Fruit fly (Drosophila melanogaster) whole organism, embryonic: ENCODE measurements around the gene Fer3.

Experiments
- CG15514 ChIP-seq: fragments of 200-800 bp; sonication (Bioruptor generic); optimal IDR thresholded peaks from 3 replicates; lab custom pipeline; 2017; ENCODE audit warnings: missing biosample characterization, missing genetic modification characterization, mild to moderate bottlenecking, moderate library complexity, missing genetic modification reagents
- CG15601 ChIP-seq: fragments of 200-800 bp; sonication (Bioruptor generic); optimal IDR thresholded peaks from 3 replicates; lab custom pipeline; 2019; ENCODE audit warnings: missing biosample characterization, mild to moderate bottlenecking, missing genetic modification characterization, moderate library complexity
- CG17385 ChIP-seq: fragments of 200-800 bp; sonication (Bioruptor generic); optimal IDR thresholded peaks from 3 replicates; lab custom pipeline; 2018; ENCODE audit warnings: missing biosample characterization, mild to moderate bottlenecking, missing genetic modification characterization
- CG31441 ChIP-seq: fragments of 200-800 bp; sonication (Bioruptor generic); IDR thresholded peaks from 2 replicates; pipeline ENCODE4 v1.3.6; 2022; ENCODE audit warnings: missing biosample characterization, missing genetic modification characterization
- CG3281 ChIP-seq: fragments of 200-800 bp; sonication (Bioruptor generic); optimal IDR thresholded peaks from 3 replicates; lab custom pipeline; 2017; ENCODE audit warnings: missing biosample characterization, mild to moderate bottlenecking, missing genetic modification characterization
- CG33557 ChIP-seq: fragments of 200-800 bp; sonication (Bioruptor generic); optimal IDR thresholded peaks from 2 replicates; lab custom pipeline; 2019; ENCODE audit warnings: missing biosample characterization, mild to moderate bottlenecking, missing genetic modification characterization, moderate library complexity
- CG4404 ChIP-seq: fragments of 200-800 bp; sonication (Bioruptor generic); IDR thresholded peaks from 2 replicates; pipeline ENCODE4 v1.3.6; 2022; ENCODE audit warnings: missing biosample characterization, missing genetic modification characterization
- CG6254 ChIP-seq: fragments of 200-800 bp; sonication (Bioruptor generic); optimal IDR thresholded peaks from 3 replicates; lab custom pipeline; 2017; ENCODE audit warnings: mild to moderate bottlenecking, missing biosample characterization, missing genetic modification reagents, missing genetic modification characterization
- CG6683 ChIP-seq: fragments of 200-800 bp; sonication (Bioruptor generic); optimal IDR thresholded peaks from 2 replicates; lab custom pipeline; 2017; ENCODE audit warnings: missing biosample characterization, mild to moderate bottlenecking, missing genetic modification characterization, missing genetic modification reagents
- CG6813 ChIP-seq: fragments of 200-800 bp; sonication (Bioruptor generic); optimal IDR thresholded peaks from 2 replicates; lab custom pipeline; 2017; ENCODE audit warnings: missing biosample characterization, missing genetic modification characterization, mild to moderate bottlenecking, moderate library complexity, missing genetic modification reagents
- CG7745 ChIP-seq: fragments of 200-800 bp; sonication (Bioruptor generic); optimal IDR thresholded peaks from 2 replicates; lab custom pipeline; 2018; ENCODE audit warnings: missing biosample characterization, mild to moderate bottlenecking, missing genetic modification characterization, moderate library complexity
- CHES-1-like ChIP-seq: fragments of 200-800 bp; sonication (Bioruptor generic); optimal IDR thresholded peaks from 2 replicates; lab custom pipeline; 2016; ENCODE audit warnings: missing biosample characterization, missing genetic modification characterization
- D19A ChIP-seq: fragments of 200-800 bp; optimal IDR thresholded peaks from 3 replicates; lab custom pipeline; 2019; ENCODE audit warnings: missing biosample characterization, mild to moderate bottlenecking, missing genetic modification characterization, moderate library complexity
- Dad ChIP-seq: fragments of 200-800 bp; sonication (Bioruptor generic); optimal IDR thresholded peaks from 3 replicates; lab custom pipeline; 2016; ENCODE audit warnings: missing biosample characterization, missing genetic modification characterization
- Dek ChIP-seq: fragments of 200-800 bp; sonication (Bioruptor generic); optimal IDR thresholded peaks from 3 replicates; lab custom pipeline; 2019; ENCODE audit warnings: missing biosample characterization, mild to moderate bottlenecking, missing genetic modification characterization, moderate library complexity
- Eip74EF ChIP-seq, 2 experiments: fragments of 200-800 bp in 1 of 2; fragments of >200 bp in 1 of 2; sonication (Bioruptor generic) in 1 of 2; optimal IDR thresholded peaks; 2 replicates each; lab custom pipeline; 2017 to 2019; ENCODE audit warnings: missing biosample characterization in 2 of 2, missing genetic modification characterization in 2 of 2, mild to moderate bottlenecking in 1 of 2, moderate library complexity in 1 of 2
- GATAe ChIP-seq: fragments of 200-800 bp; sonication (Bioruptor generic); conservative IDR thresholded peaks from 2 replicates; pipeline ENCODE4 v1.3.6; 2022; ENCODE audit warnings: missing biosample characterization, missing genetic modification characterization
- HHEX ChIP-seq: fragments of 200-800 bp; sonication (Bioruptor generic); optimal IDR thresholded peaks from 3 replicates; lab custom pipeline; 2017; ENCODE audit warnings: missing biosample characterization, mild to moderate bottlenecking, missing genetic modification characterization, missing genetic modification reagents
- Lpt ChIP-seq: fragments of >200 bp; optimal IDR thresholded peaks from 2 replicates; lab custom pipeline; 2018; ENCODE audit warnings: missing biosample characterization, missing genetic modification characterization
- MTF-1 ChIP-seq: fragments of 200-800 bp; sonication (Bioruptor generic); optimal IDR thresholded peaks from 2 replicates; lab custom pipeline; 2018; ENCODE audit warnings: missing biosample characterization, mild to moderate bottlenecking, missing genetic modification characterization, borderline replicate concordance
- Med ChIP-seq: fragments of 200-800 bp; sonication (Bioruptor generic); peaks from one replicate; lab custom pipeline; 2016; ENCODE audit warnings: missing biosample characterization, missing genetic modification characterization, mild to moderate bottlenecking, inconsistent platforms, moderate library complexity
- NfI ChIP-seq: fragments of 200-800 bp; sonication (Bioruptor generic); optimal IDR thresholded peaks from 3 replicates; lab custom pipeline; 2018; ENCODE audit warnings: missing biosample characterization, mild to moderate bottlenecking, missing genetic modification characterization, moderate library complexity
- Oaz ChIP-seq: fragments of 200-800 bp; sonication (Bioruptor generic); IDR thresholded peaks from 2 replicates; pipeline ENCODE4 v1.3.6; 2022; ENCODE audit warnings: missing biosample characterization, missing genetic modification characterization
- Oli ChIP-seq: fragments of 200-800 bp; sonication (Bioruptor generic); optimal IDR thresholded peaks from 2 replicates; lab custom pipeline; 2018; ENCODE audit warnings: missing biosample characterization, mild to moderate bottlenecking, missing genetic modification characterization, moderate library complexity
- Ptx1 ChIP-seq: fragments of 200-800 bp; sonication (Bioruptor generic); IDR thresholded peaks from 2 replicates; pipeline ENCODE4 v1.3.6; 2022; ENCODE audit warnings: missing biosample characterization, missing genetic modification characterization
- Vsx1 ChIP-seq: fragments of 200-800 bp; sonication (Bioruptor generic); optimal IDR thresholded peaks from 2 replicates; lab custom pipeline; 2017; ENCODE audit warnings: missing biosample characterization, mild to moderate bottlenecking, missing genetic modification characterization, missing genetic modification reagents
- Xbp1 ChIP-seq: fragments of 200-800 bp; sonication (Bioruptor generic); optimal IDR thresholded peaks from 3 replicates; lab custom pipeline; 2016; ENCODE audit warnings: missing biosample characterization, mild to moderate bottlenecking, missing genetic modification characterization
- caup ChIP-seq: fragments of 200-800 bp; sonication (Bioruptor generic); optimal IDR thresholded peaks from 3 replicates; lab custom pipeline; 2017; ENCODE audit warnings: missing biosample characterization, mild to moderate bottlenecking, missing genetic modification characterization, moderate library complexity; ENCODE audit not compliant: severe bottlenecking
- chif ChIP-seq, 2 experiments: fragments of 200-800 bp; sonication (Bioruptor generic); optimal IDR thresholded peaks; 3 replicates each; lab custom pipeline; 2016; ENCODE audit warnings: missing biosample characterization in 2 of 2, missing genetic modification characterization in 2 of 2
- chinmo ChIP-seq: fragments of 200-800 bp; sonication (Bioruptor generic); IDR thresholded peaks from 4 replicates; pipeline ENCODE4 v1.3.6; 2022; ENCODE audit warnings: missing biosample characterization, missing genetic modification characterization; ENCODE audit not compliant: partially characterized antibody
- dm ChIP-seq: fragments of 200-800 bp; sonication (Bioruptor generic); optimal IDR thresholded peaks from 3 replicates; lab custom pipeline; 2016; ENCODE audit warnings: missing biosample characterization, missing genetic modification characterization
- dmrt11E ChIP-seq: fragments of 200-800 bp; sonication (Bioruptor generic); optimal IDR thresholded peaks from 3 replicates; lab custom pipeline; 2018; ENCODE audit warnings: missing biosample characterization, mild to moderate bottlenecking, missing genetic modification characterization, moderate library complexity
- dysf ChIP-seq: fragments of 200-800 bp; sonication (Bioruptor generic); IDR thresholded peaks from 3 replicates; pipeline ENCODE4 v1.3.6; 2022; ENCODE audit warnings: missing biosample characterization, missing genetic modification characterization
- en ChIP-seq: fragments of 200-800 bp; sonication (Bioruptor generic); optimal IDR thresholded peaks from 2 replicates; lab custom pipeline; 2016; ENCODE audit warnings: missing biosample characterization, missing genetic modification characterization
- esg ChIP-seq: fragments of 200-800 bp; sonication (Bioruptor generic); conservative IDR thresholded peaks from 2 replicates; pipeline ENCODE4 v1.3.6; 2022; ENCODE audit warnings: missing biosample characterization, missing genetic modification characterization
- ewg ChIP-seq: fragments of 200-800 bp; sonication (Bioruptor generic); optimal IDR thresholded peaks from 3 replicates; lab custom pipeline; 2017; ENCODE audit warnings: mild to moderate bottlenecking, missing biosample characterization, missing genetic modification reagents, missing genetic modification characterization
- exex ChIP-seq: fragments of 200-800 bp; sonication (Bioruptor generic); optimal IDR thresholded peaks from 4 replicates; lab custom pipeline; 2018; ENCODE audit warnings: missing biosample characterization, mild to moderate bottlenecking, missing genetic modification characterization, moderate library complexity
- gcm ChIP-seq: fragments of 200-800 bp; sonication (Bioruptor generic); optimal IDR thresholded peaks from 2 replicates; lab custom pipeline; 2019; ENCODE audit warnings: missing biosample characterization, mild to moderate bottlenecking, missing genetic modification characterization, moderate library complexity
- grau ChIP-seq: fragments of 200-800 bp; optimal IDR thresholded peaks from 3 replicates; lab custom pipeline; 2019; ENCODE audit warnings: missing biosample characterization, mild to moderate bottlenecking, missing genetic modification characterization, moderate library complexity
- hth ChIP-seq: fragments of >200 bp; optimal IDR thresholded peaks from 2 replicates; lab custom pipeline; 2017; ENCODE audit warnings: inconsistent platforms
- klu ChIP-seq: fragments of 200-800 bp; sonication (Bioruptor generic); IDR thresholded peaks from 2 replicates; pipeline ENCODE4 v1.3.6; 2022; ENCODE audit warnings: missing biosample characterization, missing genetic modification characterization
- lab ChIP-seq: fragments of 200-800 bp; sonication (Bioruptor generic); optimal IDR thresholded peaks from 3 replicates; lab custom pipeline; 2017; ENCODE audit warnings: missing biosample characterization, missing genetic modification characterization, mild to moderate bottlenecking, moderate library complexity, missing genetic modification reagents
- onecut ChIP-seq: fragments of 200-800 bp; sonication (Bioruptor generic); IDR thresholded peaks from 2 replicates; pipeline ENCODE4 v1.3.6; 2022; ENCODE audit warnings: missing biosample characterization, missing genetic modification characterization
- otp ChIP-seq: fragments of 200-800 bp; sonication (Bioruptor generic); IDR thresholded peaks from 3 replicates; pipeline ENCODE4, ENCODE4 v1.3.6; 2022; ENCODE audit warnings: missing biosample characterization, missing genetic modification characterization
- pan ChIP-seq, 4 experiments: fragments of >200 bp in 3 of 4; fragments of 200-800 bp in 1 of 4; sonication (Bioruptor generic) in 1 of 4; optimal IDR thresholded peaks in 3 of 4; IDR thresholded peaks in 1 of 4; 2 replicates each; pipeline versions ENCODE4 v1.3.6 to Lab custom; 2017 to 2022; ENCODE audit warnings: missing biosample characterization in 2 of 4, missing genetic modification characterization in 2 of 4, mixed read lengths in 1 of 4
- so ChIP-seq: fragments of 200-800 bp; sonication (Bioruptor generic); IDR thresholded peaks from 3 replicates; pipeline ENCODE4 v1.3.6; 2022; ENCODE audit warnings: missing biosample characterization, missing genetic modification characterization
- sug ChIP-seq: fragments of 200-800 bp; optimal IDR thresholded peaks from 2 replicates; lab custom pipeline; 2019; ENCODE audit warnings: missing biosample characterization, mild to moderate bottlenecking, missing genetic modification characterization, moderate library complexity
- z ChIP-seq: fragments of 200-800 bp; sonication (Bioruptor generic); IDR thresholded peaks from 3 replicates; pipeline ENCODE4 v1.3.6; 2022; ENCODE audit warnings: missing biosample characterization, missing genetic modification characterization
- zf30C ChIP-seq: fragments of 200-800 bp; sonication (Bioruptor generic); optimal IDR thresholded peaks from 3 replicates; lab custom pipeline; 2018; ENCODE audit warnings: missing biosample characterization, mild to moderate bottlenecking, missing genetic modification characterization

Fer3 gene

DNA sequence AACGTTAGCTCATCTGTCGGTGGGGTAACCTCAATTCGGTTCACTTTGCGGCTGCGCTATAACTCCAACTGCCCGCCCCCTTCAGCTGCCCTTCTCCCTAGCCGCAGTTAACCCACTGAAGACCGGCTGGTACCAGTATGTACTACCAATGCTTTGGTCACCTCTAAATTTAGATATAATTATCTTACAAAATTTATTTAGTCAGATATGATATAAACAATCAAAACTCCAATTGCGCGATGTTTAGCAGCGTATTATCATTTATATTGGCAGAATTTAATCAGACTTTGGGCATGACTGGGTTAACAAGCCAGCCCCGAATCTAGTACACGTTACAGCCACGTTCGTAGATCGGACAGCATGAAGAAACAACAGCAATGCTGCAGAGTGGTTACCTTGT, 32.4 kb downstream of the Fer3 start (continued):
- TF ChIP-seq chinmo (GFP tag; lab: Robert Waterston, UW) (no peak), dmrt11E (no peak), zf30C (GFP tag; lab: Kevin White, UChicago) (no peak), z (GFP tag; lab: Robert Waterston, UW) (no peak), onecut (GFP tag; lab: Robert Waterston, UW) (0 out of 2 replicates have a peak, but pooled peaks have one; percentile 13), GATAe (no peak), CG6254 (peak; percentile 8), CG4404 (GFP tag; lab: Robert Waterston, UW) (no peak), CG33557 (GFP tag; lab: Kevin White, UChicago) (no peak), Vsx1 (GFP tag; lab: Kevin White, UChicago) (no peak), CG17385 (GFP tag; lab: Kevin White, UChicago) (peak; percentile 50), CG6813 (peak; percentile 37), Xbp1 (GFP tag; lab: Kevin White, UChicago) (peak; percentile 27), CHES-1-like (GFP tag; lab: Kevin White, UChicago) (no peak), dm (GFP tag; lab: Kevin White, UChicago) (no peak), Dad (GFP tag; lab: Kevin White, UChicago) (no peak), klu (GFP tag; lab: Robert Waterston, UW) (no peak), CG3281 (GFP tag; lab: Kevin White, UChicago) (peak; percentile 41), caup (GFP tag; lab: Kevin White, UChicago) (peak; percentile 30), MTF-1 (peak; percentile 36), otp (GFP tag; lab: Robert Waterston, UW) (0 out of 3 replicates have a peak, but pooled peaks have one; percentile 17), CG7745 (tag; lab: Kevin White, UChicago) (no peak), lab (peak; percentile 65), Oaz (GFP tag; lab: Robert Waterston, UW) (0 out of 2 replicates have a peak, but pooled peaks have one; percentile 34), dysf (GFP tag; lab: Robert Waterston, UW) (peak; percentile 70), CG15514 (peak; percentile 28), chif (GFP tag; optimal IDR thresholded peaks at IDR 0.05; lab: Kevin White, UChicago) (peak in 1 of 2 experiments; percentile 21), NfI (GFP tag; lab: Kevin White, UChicago) (peak; percentile 46), Med (GFP tag; lab: Kevin White, UChicago) (peak; percentile 84), Ptx1 (peak; percentile 60), ewg (GFP tag; lab: Kevin White, UChicago) (peak; percentile 31), so (GFP tag; lab: Robert Waterston, UW) (peak; percentile 50; the same call in 1 of the 3 replicates), gcm (GFP tag; lab: Kevin White, UChicago) (peak; percentile 29), Lpt (GFP tag; lab: Kevin White, UChicago) (no peak), grau (tag; lab: Kevin White, UChicago) (peak; percentile 60), en (GFP tag; lab: Kevin White, UChicago) (no peak), Eip74EF (GFP tag; optimal IDR thresholded peaks at IDR 0.05; lab: Kevin White, UChicago) (peak in 1 of 2 experiments; percentile 38), Dek (peak; percentile 38), hth (lab: Kevin White, UChicago) (no peak), CG15601 (tag; lab: Kevin White, UChicago) (peak; percentile 22), HHEX (GFP tag; lab: Kevin White, UChicago) (peak; percentile 38), CG31441 (GFP tag; lab: Robert Waterston, UW) (peak; percentile 61), exex (peak; percentile 9), esg (GFP tag; lab: Robert Waterston, UW) (no peak; the same call in 1 of the 2 replicates), sug (tag; lab: Kevin White, UChicago) (peak; percentile 11), CG6683 (peak; percentile 7), Oli (tag; lab: Kevin White, UChicago) (peak; percentile 71), D19A (tag; lab: Kevin White, UChicago) (peak; percentile 23), pan (optimal IDR thresholded peaks at IDR 0.05; lab: Kevin White, UChicago) (no peak), pan (GFP tag; optimal IDR thresholded peaks at IDR 0.05 in 1 of 2, IDR thresholded peaks at IDR 0.05 in 1 of 2) (peak in 1 of 2 experiments; percentile 53)
